Worm (Caenorhabditis elegans) whole organism, mixed stage, embryonic: Measurements from ENCODE around the gene srw-121.
"Not testable (repeated sequence)": the region's sequence is repeated elsewhere in the genome, so short reads cannot be mapped to it uniquely, and the experiment has no call there.

Experiments
- bed-3 ChIP-seq: fragments of 200-800 bp; sonication (Bioruptor generic); optimal IDR thresholded peaks from 3 replicates; lab custom pipeline; 2018; ENCODE audit warnings: mild to moderate bottlenecking, missing genetic modification characterization, moderate library complexity, missing compliant biosample characterization
- blmp-1 ChIP-seq: fragments of 150-350 bp; optimal IDR thresholded peaks from 2 replicates; lab custom pipeline; 2014; ENCODE audit warnings: missing biosample characterization, missing genetic modification characterization
- ceh-83 ChIP-seq: fragments of 200-800 bp; sonication (Bioruptor generic); optimal IDR thresholded peaks from 2 replicates; lab custom pipeline; 2018; ENCODE audit warnings: mild to moderate bottlenecking, missing genetic modification characterization, missing compliant biosample characterization
- elt-1 ChIP-seq: sonication (generic microtip); optimal IDR thresholded peaks from 2 replicates; lab custom pipeline; 2017; ENCODE audit warnings: missing genetic modification characterization, mild to moderate bottlenecking, missing compliant biosample characterization, antibody characterized with exemption, moderate library complexity, borderline replicate concordance; ENCODE audit not compliant: insufficient read depth
- elt-3 ChIP-seq: fragments of 150-350 bp; optimal IDR thresholded peaks from 2 replicates; lab custom pipeline; 2014; ENCODE audit warnings: missing biosample characterization, missing genetic modification characterization
- lsy-2 ChIP-seq: fragments of 150-350 bp; optimal IDR thresholded peaks from 2 replicates; lab custom pipeline; 2014; ENCODE audit warnings: missing biosample characterization, missing genetic modification characterization
- mab-5 ChIP-seq: fragments of 150-350 bp; optimal IDR thresholded peaks from 2 replicates; lab custom pipeline; 2014; ENCODE audit warnings: missing biosample characterization, missing genetic modification characterization
- mls-2 ChIP-seq: sonication (generic microtip); optimal IDR thresholded peaks from 2 replicates; lab custom pipeline; 2016; ENCODE audit warnings: mild to moderate bottlenecking, missing genetic modification characterization, moderate library complexity, missing compliant biosample characterization
- nhr-12 ChIP-seq: fragments of 150-350 bp; optimal IDR thresholded peaks from 2 replicates; lab custom pipeline; 2014; ENCODE audit warnings: missing biosample characterization, missing genetic modification characterization
- nhr-237 ChIP-seq: fragments of 150-350 bp; optimal IDR thresholded peaks from 2 replicates; lab custom pipeline; 2014; ENCODE audit warnings: missing biosample characterization, missing genetic modification characterization
- pha-4 ChIP-seq: fragments of 150-350 bp; optimal IDR thresholded peaks from 2 replicates; lab custom pipeline; 2018; ENCODE audit warnings: missing biosample characterization, missing genetic modification reagents, missing genetic modification characterization
- snpc-4 ChIP-seq: fragments of 150-350 bp; optimal IDR thresholded peaks from 2 replicates; lab custom pipeline; 2014; ENCODE audit warnings: missing biosample characterization, missing genetic modification characterization
- sptf-1 ChIP-seq: sonication (generic microtip); optimal IDR thresholded peaks from 2 replicates; lab custom pipeline; 2017; ENCODE audit warnings: mild to moderate bottlenecking, missing genetic modification characterization, moderate library complexity, missing compliant biosample characterization
- unc-62 ChIP-seq: fragments of 150-350 bp; optimal IDR thresholded peaks from 2 replicates; lab custom pipeline; 2014; ENCODE audit warnings: missing biosample characterization, missing genetic modification reagents, missing genetic modification characterization

DNA sequence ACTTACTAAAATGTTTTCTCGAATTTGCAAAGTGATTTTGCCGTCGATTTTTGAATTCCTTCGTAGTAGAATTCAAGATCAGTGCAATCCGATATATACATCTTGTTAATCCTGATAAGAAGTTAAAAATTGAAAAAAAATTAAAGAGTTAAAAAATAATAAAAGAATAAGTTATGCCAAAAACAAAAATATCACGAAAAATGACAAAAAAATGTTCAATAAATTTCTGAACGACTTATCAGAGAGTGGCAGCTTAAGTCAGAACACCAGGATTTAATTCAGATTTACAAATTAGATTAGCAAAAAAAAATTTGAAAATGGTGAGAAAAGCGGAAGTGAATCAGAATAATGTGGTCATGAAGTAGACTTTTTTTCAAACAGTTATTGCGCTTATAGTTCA, 16.1 kb downstream of the srw-121 start, which contains the start of gene srw-123:
- TF ChIP-seq mls-2 (tag; lab: Kevin White, UChicago); elt-1 (tag; lab: Kevin White, UChicago); blmp-1; unc-62 (GFP tag; lab: Kevin White, UChicago); lsy-2 (tag; lab: Kevin White, UChicago); snpc-4 (tag; lab: Kevin White, UChicago); pha-4; bed-3 (GFP tag; lab: Kevin White, UChicago); ceh-83 (GFP tag; lab: Kevin White, UChicago); mab-5; nhr-12 (tag; lab: Kevin White, UChicago); elt-3 (tag; lab: Kevin White, UChicago); sptf-1 (tag; lab: Kevin White, UChicago); nhr-237 (tag; lab: Kevin White, UChicago): not testable (repeated sequence)
